Fruit fly (Drosophila melanogaster) whole organism, embryonic: ENCODE results near the gene frm.

Experiments used
- Aef1 ChIP-seq: fragments of 200-800 bp; sonication (Bioruptor generic); IDR thresholded peaks from 3 replicates; pipeline ENCODE4 v1.3.6; 2022; ENCODE audit warnings: missing biosample characterization, missing genetic modification characterization
- Antp ChIP-seq: fragments of 200-800 bp; sonication (Bioruptor generic); optimal IDR thresholded peaks from 3 replicates; lab custom pipeline; 2016; ENCODE audit warnings: missing biosample characterization, missing genetic modification characterization
- CG10462 ChIP-seq: fragments of 200-800 bp; sonication (Bioruptor generic); optimal IDR thresholded peaks from 2 replicates; lab custom pipeline; 2016; ENCODE audit warnings: missing biosample characterization, missing genetic modification characterization
- CG11560 ChIP-seq: fragments of 200-800 bp; sonication (Bioruptor generic); IDR thresholded peaks from 3 replicates; pipeline ENCODE4 v1.3.6; 2022; ENCODE audit warnings: missing biosample characterization, missing genetic modification characterization
- CG11696 ChIP-seq: fragments of 200-800 bp; sonication (Bioruptor generic); IDR thresholded peaks from 2 replicates; pipeline ENCODE4 v1.3.6; 2022; ENCODE audit warnings: missing biosample characterization, missing genetic modification characterization
- CG15011 ChIP-seq: fragments of 200-800 bp; sonication (Bioruptor generic); optimal IDR thresholded peaks from 3 replicates; lab custom pipeline; 2018; ENCODE audit warnings: missing biosample characterization, mild to moderate bottlenecking, missing genetic modification characterization
- CG15269 ChIP-seq: fragments of 200-800 bp; sonication (Bioruptor generic); optimal IDR thresholded peaks from 2 replicates; lab custom pipeline; 2018; ENCODE audit warnings: missing biosample characterization, mild to moderate bottlenecking, missing genetic modification characterization, moderate library complexity
- CG1529 ChIP-seq: fragments of 200-800 bp; sonication (Bioruptor generic); optimal IDR thresholded peaks from 3 replicates; lab custom pipeline; 2018; ENCODE audit warnings: missing biosample characterization, missing genetic modification characterization
- CG1603 ChIP-seq: fragments of 200-800 bp; sonication (Bioruptor generic); optimal IDR thresholded peaks from 2 replicates; lab custom pipeline; 2019; ENCODE audit warnings: missing biosample characterization, mild to moderate bottlenecking, missing genetic modification characterization, moderate library complexity
- CG1832 ChIP-seq: fragments of 200-800 bp; sonication (Bioruptor generic); optimal IDR thresholded peaks from 2 replicates; lab custom pipeline; 2017; ENCODE audit warnings: missing biosample characterization, mild to moderate bottlenecking, missing genetic modification characterization, inconsistent platforms
- CG2116 ChIP-seq: fragments of 200-800 bp; sonication (Bioruptor generic); optimal IDR thresholded peaks from 3 replicates; lab custom pipeline; 2018; ENCODE audit warnings: missing biosample characterization, mild to moderate bottlenecking, missing genetic modification characterization
- CG2678 ChIP-seq: fragments of 200-800 bp; sonication (Bioruptor generic); optimal IDR thresholded peaks from 3 replicates; lab custom pipeline; 2019; ENCODE audit warnings: missing biosample characterization, mild to moderate bottlenecking, missing genetic modification characterization, moderate library complexity
- CG30431 ChIP-seq: fragments of 200-800 bp; sonication (Bioruptor generic); optimal IDR thresholded peaks from 2 replicates; lab custom pipeline; 2017; ENCODE audit warnings: missing biosample characterization, missing genetic modification characterization
- CG33213 ChIP-seq: fragments of 200-800 bp; sonication (Bioruptor generic); optimal IDR thresholded peaks from 3 replicates; lab custom pipeline; 2016; ENCODE audit warnings: missing biosample characterization, missing genetic modification characterization
- CG3407 ChIP-seq: fragments of 200-800 bp; sonication (Bioruptor generic); optimal IDR thresholded peaks from 2 replicates; lab custom pipeline; 2018; ENCODE audit warnings: missing biosample characterization, mild to moderate bottlenecking, missing genetic modification characterization
- CG8290 ChIP-seq, 3 experiments: fragments of 200-800 bp; sonication (Bioruptor generic); optimal IDR thresholded peaks; 2 replicates each; lab custom pipeline; 2016 to 2019; ENCODE audit warnings: missing biosample characterization in 3 of 3, missing genetic modification characterization in 3 of 3, mild to moderate bottlenecking in 2 of 3, moderate library complexity in 1 of 3
- CG8359 ChIP-seq: fragments of 200-800 bp; sonication (Bioruptor generic); optimal IDR thresholded peaks from 2 replicates; lab custom pipeline; 2017; ENCODE audit warnings: missing biosample characterization, mild to moderate bottlenecking, missing genetic modification characterization, borderline replicate concordance
- CG8478 ChIP-seq: fragments of >200 bp; optimal IDR thresholded peaks from 2 replicates; lab custom pipeline; 2018
- CG9797 ChIP-seq: fragments of 200-800 bp; sonication (Bioruptor generic); optimal IDR thresholded peaks from 3 replicates; lab custom pipeline; 2018; ENCODE audit warnings: missing biosample characterization, mild to moderate bottlenecking, missing genetic modification characterization
- Dbx ChIP-seq: fragments of 200-800 bp; sonication (Bioruptor generic); IDR thresholded peaks from 3 replicates; pipeline ENCODE4 v1.3.6; 2022; ENCODE audit warnings: missing biosample characterization, missing genetic modification characterization
- Drgx ChIP-seq: fragments of 200-800 bp; sonication (Bioruptor generic); IDR thresholded peaks from 2 replicates; pipeline ENCODE4 v1.3.6; 2022; ENCODE audit warnings: missing biosample characterization, missing genetic modification characterization
- Fer2 ChIP-seq: fragments of 200-800 bp; sonication (Bioruptor generic); optimal IDR thresholded peaks from 2 replicates; lab custom pipeline; 2018; ENCODE audit warnings: missing biosample characterization, mild to moderate bottlenecking, missing genetic modification characterization, moderate library complexity
- Fer3 ChIP-seq: fragments of 200-800 bp; sonication (Bioruptor generic); optimal IDR thresholded peaks from 2 replicates; lab custom pipeline; 2018; ENCODE audit warnings: missing biosample characterization, mild to moderate bottlenecking, missing genetic modification characterization, moderate library complexity
- Gug ChIP-seq: fragments of 200-800 bp; sonication (Bioruptor generic); IDR thresholded peaks from 4 replicates; pipeline ENCODE4 v1.3.6; 2022; ENCODE audit warnings: missing biosample characterization, missing genetic modification characterization
- HLH3B ChIP-seq: fragments of 200-800 bp; sonication (Bioruptor generic); IDR thresholded peaks from 2 replicates; pipeline ENCODE4 v1.3.6; 2022; ENCODE audit warnings: missing biosample characterization, missing genetic modification characterization
- MTF-1 ChIP-seq: fragments of 200-800 bp; sonication (Bioruptor generic); optimal IDR thresholded peaks from 2 replicates; lab custom pipeline; 2018; ENCODE audit warnings: missing biosample characterization, mild to moderate bottlenecking, missing genetic modification characterization, borderline replicate concordance
- NC2β ChIP-seq: fragments of 200-800 bp; sonication (Bioruptor generic); optimal IDR thresholded peaks from 2 replicates; lab custom pipeline; 2016; ENCODE audit warnings: missing biosample characterization, missing genetic modification characterization
- NFAT ChIP-seq: fragments of 200-800 bp; sonication (Bioruptor generic); IDR thresholded peaks from 2 replicates; pipeline ENCODE4 v1.3.6; 2022; ENCODE audit warnings: missing biosample characterization, missing genetic modification characterization
- Optix ChIP-seq: fragments of 200-800 bp; sonication (Bioruptor generic); IDR thresholded peaks from 3 replicates; pipeline ENCODE4 v1.3.6; 2022; ENCODE audit warnings: missing biosample characterization, missing genetic modification characterization
- Ptx1 ChIP-seq: fragments of 200-800 bp; sonication (Bioruptor generic); IDR thresholded peaks from 2 replicates; pipeline ENCODE4 v1.3.6; 2022; ENCODE audit warnings: missing biosample characterization, missing genetic modification characterization
- Stat92E ChIP-seq, 3 experiments: fragments of >200 bp in 2 of 3; fragments of 200-800 bp in 1 of 3; sonication (Bioruptor generic) in 1 of 3; optimal IDR thresholded peaks; 2 replicates each; lab custom pipeline; 2017 to 2019; ENCODE audit warnings: missing biosample characterization in 3 of 3, missing genetic modification characterization in 3 of 3, mild to moderate bottlenecking in 1 of 3, moderate library complexity in 1 of 3
- Tbp ChIP-seq: fragments of >200 bp; optimal IDR thresholded peaks from 2 replicates; lab custom pipeline; 2018; ENCODE audit warnings: missing biosample characterization, missing genetic modification characterization
- Vsx1 ChIP-seq: fragments of 200-800 bp; sonication (Bioruptor generic); optimal IDR thresholded peaks from 2 replicates; lab custom pipeline; 2017; ENCODE audit warnings: missing biosample characterization, mild to moderate bottlenecking, missing genetic modification characterization, missing genetic modification reagents
- ase ChIP-seq: fragments of 200-800 bp; sonication (Bioruptor generic); IDR thresholded peaks from 3 replicates; pipeline ENCODE4 v1.3.6; 2022; ENCODE audit warnings: missing biosample characterization, missing genetic modification characterization
- caup ChIP-seq: fragments of 200-800 bp; sonication (Bioruptor generic); optimal IDR thresholded peaks from 3 replicates; lab custom pipeline; 2017; ENCODE audit warnings: missing biosample characterization, mild to moderate bottlenecking, missing genetic modification characterization, moderate library complexity; ENCODE audit not compliant: severe bottlenecking
- chif ChIP-seq, 2 experiments: fragments of 200-800 bp; sonication (Bioruptor generic); optimal IDR thresholded peaks; 3 replicates each; lab custom pipeline; 2016; ENCODE audit warnings: missing biosample characterization in 2 of 2, missing genetic modification characterization in 2 of 2
- chm ChIP-seq: fragments of 200-800 bp; sonication (Bioruptor generic); IDR thresholded peaks from 2 replicates; pipeline ENCODE4 v1.3.6; 2022; ENCODE audit warnings: missing biosample characterization, missing genetic modification characterization
- dpn ChIP-seq, 2 experiments: fragments of 200-800 bp; sonication (Bioruptor generic); optimal IDR thresholded peaks; 3 replicates each; lab custom pipeline; 2016; ENCODE audit warnings: missing biosample characterization in 2 of 2, missing genetic modification characterization in 2 of 2
- ems ChIP-seq: fragments of 200-800 bp; sonication (Bioruptor generic); optimal IDR thresholded peaks from 3 replicates; lab custom pipeline; 2016; ENCODE audit warnings: missing biosample characterization, missing genetic modification characterization
- en ChIP-seq: fragments of 200-800 bp; sonication (Bioruptor generic); optimal IDR thresholded peaks from 2 replicates; lab custom pipeline; 2016; ENCODE audit warnings: missing biosample characterization, missing genetic modification characterization
- fd102C ChIP-seq: fragments of 200-800 bp; sonication (Bioruptor generic); optimal IDR thresholded peaks from 2 replicates; lab custom pipeline; 2018; ENCODE audit warnings: missing biosample characterization, mild to moderate bottlenecking, missing genetic modification characterization, moderate library complexity
- ftz-f1 ChIP-seq: fragments of 200-800 bp; sonication (Bioruptor generic); optimal IDR thresholded peaks from 2 replicates; lab custom pipeline; 2016; ENCODE audit warnings: missing biosample characterization, missing genetic modification characterization
- hkb ChIP-seq, 2 experiments: fragments of 200-800 bp in 1 of 2; fragments of >200 bp in 1 of 2; sonication (Bioruptor generic) in 1 of 2; IDR thresholded peaks in 1 of 2; optimal IDR thresholded peaks in 1 of 2; 2 replicates each; pipeline versions ENCODE4 v1.3.6 to Lab custom; 2017 to 2022; ENCODE audit warnings: missing biosample characterization in 1 of 2, missing genetic modification characterization in 1 of 2
- nmo ChIP-seq: fragments of 200-800 bp; sonication (Bioruptor generic); optimal IDR thresholded peaks from 2 replicates; lab custom pipeline; 2018; ENCODE audit warnings: missing biosample characterization, mild to moderate bottlenecking, missing genetic modification characterization, moderate library complexity
- oc ChIP-seq: fragments of 200-800 bp; sonication (Bioruptor generic); optimal IDR thresholded peaks from 2 replicates; lab custom pipeline; 2018; ENCODE audit warnings: missing biosample characterization, mild to moderate bottlenecking, missing genetic modification characterization, moderate library complexity
- org-1 ChIP-seq: fragments of 200-800 bp; sonication (Bioruptor generic); optimal IDR thresholded peaks from 2 replicates; lab custom pipeline; 2017; ENCODE audit warnings: missing biosample characterization, missing genetic modification characterization
- sisA ChIP-seq: fragments of 200-800 bp; sonication (Bioruptor generic); IDR thresholded peaks from 2 replicates; pipeline ENCODE4 v1.3.6; 2022; ENCODE audit warnings: missing biosample characterization, missing genetic modification characterization
- tio ChIP-seq: fragments of 200-800 bp; sonication (Bioruptor generic); optimal IDR thresholded peaks from 2 replicates; lab custom pipeline; 2017; ENCODE audit warnings: missing biosample characterization, missing genetic modification characterization, inconsistent platforms
- wor ChIP-seq: fragments of 200-800 bp; sonication (Bioruptor generic); IDR thresholded peaks from 2 replicates; pipeline ENCODE4 v1.3.6; 2022; ENCODE audit warnings: missing biosample characterization, missing genetic modification characterization
- z ChIP-seq: fragments of 200-800 bp; sonication (Bioruptor generic); IDR thresholded peaks from 3 replicates; pipeline ENCODE4 v1.3.6; 2022; ENCODE audit warnings: missing biosample characterization, missing genetic modification characterization

The frm gene

dm6 chr3L:5583295-5583707 lies 32.3 kb upstream of the frm start (continued):
- TF ChIP-seq caup (GFP tag; lab: Kevin White, UChicago) = peak; percentile 78
- TF ChIP-seq MTF-1 = no peak
- no peak for TF ChIP-seq Tbp (GFP tag; lab: Kevin White, UChicago)
- peak; percentile 96 for TF ChIP-seq Ptx1
- TF ChIP-seq CG2116 (GFP tag; lab: Kevin White, UChicago) = peak; percentile 83
- peak; percentile 94 for TF ChIP-seq nmo (GFP tag; lab: Kevin White, UChicago)
- peak; percentile 80 for TF ChIP-seq Drgx (GFP tag; lab: Robert Waterston, UW)
- no peak for TF ChIP-seq Vsx1 (GFP tag; lab: Kevin White, UChicago)
- peak; percentile 63 for TF ChIP-seq CG33213 (GFP tag; lab: Kevin White, UChicago)
- no peak for TF ChIP-seq Fer3 (tag; lab: Kevin White, UChicago)
- peak; percentile 77 for TF ChIP-seq CG8290 (GFP tag; optimal IDR thresholded peaks at IDR 0.05; lab: Kevin White, UChicago)
- TF ChIP-seq CG8290 (tag; optimal IDR thresholded peaks at IDR 0.05; lab: Kevin White, UChicago) = no peak
- TF ChIP-seq CG11560 (tag; lab: Robert Waterston, UW) = peak; percentile 84
- TF ChIP-seq ase = peak; percentile 81
- TF ChIP-seq z (GFP tag; lab: Robert Waterston, UW) = no peak
- peak; percentile 68; the same call in 1 of the 3 replicates for TF ChIP-seq Optix (GFP tag; lab: Robert Waterston, UW)
- TF ChIP-seq Aef1 = peak; percentile 94
- peak; percentile 80 to 87 for TF ChIP-seq chif (GFP tag; optimal IDR thresholded peaks at IDR 0.05; lab: Kevin White, UChicago)
- TF ChIP-seq CG8478 (lab: Kevin White, UChicago) = no peak
- peak; percentile 62 for TF ChIP-seq CG10462 (GFP tag; lab: Kevin White, UChicago)
- peak; percentile 79 for TF ChIP-seq NC2β
- peak; percentile 71 for TF ChIP-seq Fer2
- TF ChIP-seq NFAT (GFP tag; lab: Robert Waterston, UW) = peak; percentile 87
- peak in 1 of 3 experiments; percentile 20 for TF ChIP-seq Stat92E (GFP tag; optimal IDR thresholded peaks at IDR 0.05; lab: Kevin White, UChicago)
- no peak for TF ChIP-seq CG15011
- TF ChIP-seq oc (tag; lab: Kevin White, UChicago) = no peak
- no peak for TF ChIP-seq CG1832 (GFP tag; lab: Kevin White, UChicago)
- TF ChIP-seq tio (GFP tag; lab: Kevin White, UChicago) = peak; percentile 68
- peak; percentile 88 for TF ChIP-seq ems (GFP tag; lab: Kevin White, UChicago)
- TF ChIP-seq fd102C (GFP tag; lab: Kevin White, UChicago) = no peak
- TF ChIP-seq CG2678 (tag; lab: Kevin White, UChicago) = no peak
- peak; percentile 60 for TF ChIP-seq CG11696 (GFP tag; lab: Robert Waterston, UW)
- peak; percentile 85 for TF ChIP-seq Antp (GFP tag; lab: Kevin White, UChicago)
- TF ChIP-seq CG15269 (tag; lab: Kevin White, UChicago) = no peak
- no peak for TF ChIP-seq CG8359 (GFP tag; lab: Kevin White, UChicago)
- peak; percentile 91 for TF ChIP-seq Dbx (GFP tag; lab: Robert Waterston, UW)
- TF ChIP-seq en (GFP tag; lab: Kevin White, UChicago) = peak; percentile 47
- TF ChIP-seq org-1 = peak; percentile 38
- peak; percentile 89 to 90 for TF ChIP-seq dpn (GFP tag; optimal IDR thresholded peaks at IDR 0.05; lab: Kevin White, UChicago)
- TF ChIP-seq CG9797 (GFP tag; lab: Kevin White, UChicago) = peak; percentile 85
- TF ChIP-seq CG3407 (GFP tag; lab: Kevin White, UChicago) = no peak
- TF ChIP-seq CG30431 = peak; percentile 81
- TF ChIP-seq chm = peak; percentile 87
- peak; percentile 95 for TF ChIP-seq sisA (GFP tag; lab: Robert Waterston, UW)
- TF ChIP-seq Gug (GFP tag; lab: Robert Waterston, UW) = peak; percentile 91
- peak; percentile 90 for TF ChIP-seq HLH3B (GFP tag; lab: Robert Waterston, UW)
- no peak for TF ChIP-seq ftz-f1 (GFP tag; lab: Kevin White, UChicago)
- peak; percentile 21 for TF ChIP-seq CG1529 (GFP tag; lab: Kevin White, UChicago)
- no peak for TF ChIP-seq hkb (optimal IDR thresholded peaks at IDR 0.05; lab: Kevin White, UChicago)
- TF ChIP-seq hkb (GFP tag; IDR thresholded peaks at IDR 0.05; lab: Robert Waterston, UW) = peak; percentile 76
- TF ChIP-seq CG1603 (tag; lab: Kevin White, UChicago) = peak; percentile 92
- peak; percentile 82 for TF ChIP-seq wor (GFP tag; lab: Robert Waterston, UW)
